Worm (Caenorhabditis elegans) whole organism, L4 larva: Measurements from ENCODE around the gene cdh-9.

Experiments
- D1046.2 ChIP-seq: fragments of 200-800 bp; sonication (Bioruptor generic); IDR thresholded peaks from 2 replicates; pipeline ENCODE4 v1.3.6; 2022; ENCODE audit warnings: missing genetic modification characterization, missing compliant biosample characterization
- F10B5.3 ChIP-seq: sonication (generic microtip); optimal IDR thresholded peaks from 2 replicates; lab custom pipeline; 2016; ENCODE audit warnings: mild to moderate bottlenecking, missing genetic modification characterization, missing compliant biosample characterization
- F26F4.8 ChIP-seq: fragments of 200-800 bp; sonication (Bioruptor generic); conservative IDR thresholded peaks from 2 replicates; pipeline ENCODE4 v1.3.6; 2022; ENCODE audit warnings: missing genetic modification characterization, missing compliant biosample characterization
- Y105C5A.15 ChIP-seq: fragments of 200-800 bp; sonication (Bioruptor generic); IDR thresholded peaks from 2 replicates; pipeline ENCODE4 v1.3.6; 2022; ENCODE audit warnings: missing genetic modification characterization, missing compliant biosample characterization
- Y48G9A.11 ChIP-seq: fragments of 200-800 bp; sonication (Bioruptor generic); IDR thresholded peaks from 2 replicates; pipeline ENCODE4 v1.3.6; 2022; ENCODE audit warnings: missing genetic modification reagents, missing genetic modification characterization, missing compliant biosample characterization
- ZK546.5 ChIP-seq, 2 experiments: sonication (generic microtip); optimal IDR thresholded peaks; 2 replicates each; lab custom pipeline; 2017; ENCODE audit warnings: missing biosample characterization in 2 of 2, missing genetic modification characterization in 2 of 2
- aha-1 ChIP-seq: fragments of 150-350 bp; peaks from one replicate; lab custom pipeline; 2014; ENCODE audit warnings: missing biosample characterization, missing genetic modification characterization
- aly-2 ChIP-seq: sonication (generic microtip); optimal IDR thresholded peaks from 2 replicates; lab custom pipeline; 2018; ENCODE audit warnings: missing biosample characterization, missing genetic modification characterization
- arid-1 ChIP-seq: fragments of 200-800 bp; sonication (Bioruptor generic); conservative IDR thresholded peaks from 2 replicates; pipeline ENCODE4 v1.3.6; 2022; ENCODE audit warnings: missing genetic modification reagents, missing genetic modification characterization, missing compliant biosample characterization
- attf-4 ChIP-seq: sonication (generic microtip); optimal IDR thresholded peaks from 3 replicates; lab custom pipeline; 2017; ENCODE audit warnings: missing biosample characterization, missing genetic modification characterization
- ceh-32 ChIP-seq: sonication (generic microtip); optimal IDR thresholded peaks from 2 replicates; lab custom pipeline; 2016; ENCODE audit warnings: mild to moderate bottlenecking, missing genetic modification characterization, missing compliant biosample characterization; ENCODE audit not compliant: poor library complexity
- ceh-82 ChIP-seq: sonication (generic microtip); optimal IDR thresholded peaks from 2 replicates; lab custom pipeline; 2017; ENCODE audit warnings: missing biosample characterization, missing genetic modification characterization
- cey-2 ChIP-seq: sonication (generic microtip); optimal IDR thresholded peaks from 3 replicates; lab custom pipeline; 2017; ENCODE audit warnings: missing genetic modification characterization, mild to moderate bottlenecking, missing compliant biosample characterization, antibody characterized with exemption, borderline replicate concordance; ENCODE audit not compliant: insufficient read depth
- daf-12 ChIP-seq: fragments of 150-350 bp; optimal IDR thresholded peaks from 2 replicates; lab custom pipeline; 2014; ENCODE audit warnings: missing biosample characterization, missing genetic modification reagents, missing genetic modification characterization
- daf-8 ChIP-seq: fragments of 200-800 bp; sonication (Bioruptor generic); IDR thresholded peaks from 2 replicates; pipeline ENCODE4 v1.3.6; 2022; ENCODE audit warnings: missing genetic modification characterization, missing compliant biosample characterization
- dmd-6 ChIP-seq: fragments of 200-800 bp; sonication (Bioruptor generic); IDR thresholded peaks from 2 replicates; pipeline ENCODE4 v1.3.6; 2022; ENCODE audit warnings: missing genetic modification reagents, missing genetic modification characterization, missing compliant biosample characterization
- dmd-8 ChIP-seq: fragments of 200-800 bp; sonication (Bioruptor generic); IDR thresholded peaks from 2 replicates; pipeline ENCODE4 v1.3.6; 2022; ENCODE audit warnings: missing genetic modification characterization, missing compliant biosample characterization
- dmd-9 ChIP-seq: fragments of 200-800 bp; sonication (Bioruptor generic); IDR thresholded peaks from 2 replicates; pipeline ENCODE4 v1.3.6; 2022; ENCODE audit warnings: missing genetic modification reagents, missing genetic modification characterization, missing compliant biosample characterization
- egl-27 ChIP-seq: sonication (generic microtip); optimal IDR thresholded peaks from 3 replicates; lab custom pipeline; 2017; ENCODE audit warnings: missing biosample characterization, missing genetic modification reagents, missing genetic modification characterization
- egl-43 ChIP-seq: fragments of 200-800 bp; sonication (Bioruptor generic); IDR thresholded peaks from 2 replicates; pipeline ENCODE4 v1.3.6; 2022; ENCODE audit warnings: missing genetic modification reagents, missing genetic modification characterization, missing compliant biosample characterization
- gei-8 ChIP-seq: fragments of 200-800 bp; sonication (Bioruptor generic); optimal IDR thresholded peaks from 2 replicates; lab custom pipeline; 2018; ENCODE audit warnings: mild to moderate bottlenecking, missing genetic modification characterization, missing compliant biosample characterization
- hlh-11 ChIP-seq: fragments of 200-800 bp; sonication (Bioruptor generic); optimal IDR thresholded peaks from 2 replicates; lab custom pipeline; 2018; ENCODE audit warnings: mild to moderate bottlenecking, missing genetic modification characterization, missing compliant biosample characterization
- lin-1 ChIP-seq: fragments of 200-800 bp; sonication (Bioruptor generic); IDR thresholded peaks from 2 replicates; pipeline ENCODE4 v1.3.6; 2022; ENCODE audit warnings: missing genetic modification reagents, missing genetic modification characterization, missing compliant biosample characterization
- lin-15B ChIP-seq: fragments of 150-350 bp; sonication (generic microtip); optimal IDR thresholded peaks from 3 replicates; lab custom pipeline; 2014; ENCODE audit warnings: missing biosample characterization, missing genetic modification characterization
- lin-29 ChIP-seq: fragments of 200-800 bp; sonication (Bioruptor generic); IDR thresholded peaks from 2 replicates; pipeline ENCODE4 v1.3.6; 2022; ENCODE audit warnings: missing genetic modification reagents, missing genetic modification characterization, missing compliant biosample characterization
- madf-5 ChIP-seq, 2 experiments: fragments of 200-800 bp; sonication (Bioruptor generic); IDR thresholded peaks; 2 replicates each; pipeline ENCODE4 v1.3.6; 2022; ENCODE audit warnings: missing compliant biosample characterization in 2 of 2, missing genetic modification characterization in 2 of 2
- madf-9 ChIP-seq: fragments of 200-800 bp; sonication (Bioruptor generic); conservative IDR thresholded peaks from 2 replicates; pipeline ENCODE4 v1.3.6; 2022; ENCODE audit warnings: missing genetic modification reagents, missing genetic modification characterization, missing compliant biosample characterization
- mdl-1 ChIP-seq, 2 experiments: fragments of 150-350 bp in 1 of 2; sonication (generic microtip) in 1 of 2; optimal IDR thresholded peaks; 2 replicates each; lab custom pipeline; 2014 to 2017; ENCODE audit warnings: missing biosample characterization in 2 of 2, missing genetic modification characterization in 2 of 2
- mdt-29 ChIP-seq: fragments of 200-800 bp; sonication (Bioruptor generic); IDR thresholded peaks from 2 replicates; pipeline ENCODE4 v1.3.6; 2022; ENCODE audit warnings: missing genetic modification reagents, missing genetic modification characterization, missing compliant biosample characterization
- mxl-2 ChIP-seq: fragments of 200-800 bp; sonication (Bioruptor generic); conservative IDR thresholded peaks from 2 replicates; pipeline ENCODE4 v1.3.6; 2022; ENCODE audit warnings: missing genetic modification reagents, missing genetic modification characterization, missing compliant biosample characterization
- nhr-10 ChIP-seq: fragments of 150-350 bp; optimal IDR thresholded peaks from 2 replicates; lab custom pipeline; 2014; ENCODE audit warnings: missing biosample characterization, missing genetic modification characterization
- nhr-237 ChIP-seq: sonication (generic microtip); optimal IDR thresholded peaks from 2 replicates; lab custom pipeline; 2017; ENCODE audit warnings: missing biosample characterization, missing genetic modification characterization
- nhr-25 ChIP-seq: sonication (generic microtip); optimal IDR thresholded peaks from 2 replicates; lab custom pipeline; 2017; ENCODE audit warnings: missing genetic modification characterization, mild to moderate bottlenecking, missing compliant biosample characterization, antibody characterized with exemption, moderate library complexity, borderline replicate concordance; ENCODE audit not compliant: insufficient read depth
- nhr-28 ChIP-seq: fragments of 150-350 bp; optimal IDR thresholded peaks from 2 replicates; lab custom pipeline; 2014; ENCODE audit warnings: missing biosample characterization, missing genetic modification characterization
- nhr-41 ChIP-seq: fragments of 200-800 bp; sonication (Bioruptor generic); IDR thresholded peaks from 2 replicates; pipeline ENCODE4 v1.3.6; 2022; ENCODE audit warnings: missing genetic modification reagents, missing genetic modification characterization, missing compliant biosample characterization
- nhr-42 ChIP-seq: fragments of 200-800 bp; sonication (Bioruptor generic); IDR thresholded peaks from 2 replicates; pipeline ENCODE4 v1.3.6; 2022; ENCODE audit warnings: missing genetic modification characterization, missing compliant biosample characterization
- nhr-48 ChIP-seq: sonication (generic microtip); optimal IDR thresholded peaks from 2 replicates; lab custom pipeline; 2016; ENCODE audit warnings: mild to moderate bottlenecking, missing genetic modification characterization, missing compliant biosample characterization
- pha-4 ChIP-seq, 2 experiments: fragments of 150-350 bp in 1 of 2; fragments of 200-800 bp in 1 of 2; sonication (Bioruptor generic) in 1 of 2; IDR thresholded peaks in 1 of 2; optimal IDR thresholded peaks in 1 of 2; 2 replicates each; pipeline versions ENCODE4 v1.3.6 to Lab custom; 2014 to 2022; ENCODE audit warnings: missing genetic modification characterization in 2 of 2, missing genetic modification reagents in 2 of 2, missing biosample characterization in 1 of 2, missing compliant biosample characterization in 1 of 2
- php-3 ChIP-seq: fragments of 200-800 bp; sonication (Bioruptor generic); IDR thresholded peaks from 2 replicates; pipeline ENCODE4 v1.3.6; 2022; ENCODE audit warnings: missing genetic modification reagents, missing genetic modification characterization, missing compliant biosample characterization
- saeg-2 ChIP-seq: fragments of 200-800 bp; sonication (Bioruptor generic); IDR thresholded peaks from 2 replicates; pipeline ENCODE4 v1.3.6; 2022; ENCODE audit warnings: missing genetic modification reagents, missing genetic modification characterization, missing compliant biosample characterization
- sdz-12 ChIP-seq: fragments of 200-800 bp; sonication (Bioruptor generic); optimal IDR thresholded peaks from 2 replicates; lab custom pipeline; 2018; ENCODE audit warnings: mild to moderate bottlenecking, missing genetic modification characterization, missing compliant biosample characterization
- spr-1 ChIP-seq: sonication (generic microtip); optimal IDR thresholded peaks from 2 replicates; lab custom pipeline; 2016; ENCODE audit warnings: mild to moderate bottlenecking, missing genetic modification characterization, missing compliant biosample characterization
- spr-3 ChIP-seq: fragments of 200-800 bp; sonication (Bioruptor generic); optimal IDR thresholded peaks from 2 replicates; lab custom pipeline; 2018; ENCODE audit warnings: mild to moderate bottlenecking, missing genetic modification characterization, missing compliant biosample characterization
- unc-130 ChIP-seq: sonication (generic microtip); optimal IDR thresholded peaks from 2 replicates; lab custom pipeline; 2016; ENCODE audit warnings: missing genetic modification reagents, missing genetic modification characterization, missing compliant biosample characterization
- vab-7 ChIP-seq: fragments of 200-800 bp; sonication (Bioruptor generic); IDR thresholded peaks from 2 replicates; pipeline ENCODE4 v1.3.6; 2022; ENCODE audit warnings: missing genetic modification reagents, missing genetic modification characterization, missing compliant biosample characterization
- zfp-2 ChIP-seq: sonication (generic microtip); optimal IDR thresholded peaks from 2 replicates; lab custom pipeline; 2016; ENCODE audit warnings: mild to moderate bottlenecking, missing genetic modification characterization, missing compliant biosample characterization
- zfp-3 ChIP-seq: fragments of 200-800 bp; sonication (Bioruptor generic); conservative IDR thresholded peaks from 2 replicates; pipeline ENCODE4 v1.3.6; 2022; ENCODE audit warnings: missing genetic modification reagents, missing genetic modification characterization, missing compliant biosample characterization
- zip-11 ChIP-seq: fragments of 200-800 bp; sonication (Bioruptor generic); IDR thresholded peaks from 2 replicates; pipeline ENCODE4 v1.3.6; 2022; ENCODE audit warnings: missing genetic modification characterization, missing compliant biosample characterization

Gene cdh-9

DNA sequence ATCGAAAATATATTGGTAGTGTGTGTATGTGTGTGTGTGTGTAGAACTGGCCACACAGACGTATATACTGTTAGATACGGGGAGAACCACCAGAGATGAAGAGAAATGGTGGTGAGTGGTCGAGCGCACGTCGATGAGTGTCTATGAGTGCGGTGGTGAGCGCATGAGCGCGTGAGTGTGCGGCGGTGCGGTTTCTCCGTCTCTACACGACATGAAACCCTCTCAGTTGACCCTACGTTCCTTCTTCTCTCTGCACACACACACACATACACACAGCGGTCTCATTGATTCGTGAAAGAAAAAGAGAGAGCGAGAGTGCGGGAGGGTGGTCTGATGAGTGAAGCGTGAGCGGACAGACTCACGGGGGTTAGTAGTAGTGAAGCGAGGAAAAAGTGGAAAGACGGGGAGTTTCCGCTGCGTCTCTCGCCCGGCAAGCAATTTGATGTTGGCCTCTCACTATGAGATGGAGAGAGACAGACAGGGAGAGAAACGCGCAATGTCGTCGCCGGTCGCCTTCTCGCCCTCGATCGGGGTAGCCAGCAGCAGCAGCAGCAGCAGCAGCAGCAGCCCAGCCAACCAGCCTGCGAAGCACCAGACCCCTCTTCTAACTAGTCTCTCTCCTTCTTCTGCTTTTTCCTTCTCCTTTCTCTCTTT lies 17.4 kb downstream of the cdh-9 start (continued):
- TF ChIP-seq php-3 (GFP tag; lab: Robert Waterston, UW) (peak; percentile 80), lin-1 (GFP tag; lab: Robert Waterston, UW) (peak; percentile 87), nhr-237 (peak; percentile 71), zip-11 (0 out of 2 replicates have a peak, but pooled peaks have one; percentile 58), madf-9 (peak; percentile 92), arid-1 (GFP tag; lab: Robert Waterston, UW) (peak; percentile 81), daf-12 (tag; lab: Kevin White, UChicago) (no peak), nhr-48 (tag; lab: Kevin White, UChicago) (peak; percentile 96), nhr-41 (GFP tag; lab: Robert Waterston, UW) (peak; percentile 66; the same call in 1 of the 2 replicates), ceh-82 (no peak), F10B5.3 (tag; lab: Kevin White, UChicago) (peak; percentile 83), mdt-29 (GFP tag; lab: Robert Waterston, UW) (peak; percentile 36; the same call in 1 of the 2 replicates), D1046.2 (GFP tag; lab: Robert Waterston, UW) (no peak), nhr-42 (GFP tag; lab: Robert Waterston, UW) (peak; percentile 79), mxl-2 (GFP tag; lab: Robert Waterston, UW) (0 out of 2 replicates have a peak, but pooled peaks have one; percentile 14), madf-5 (GFP tag; IDR thresholded peaks at IDR 0.05; lab: Robert Waterston, UW) (0 out of 4 replicates have a peak, but pooled peaks of 1 of the 2 experiments have one; percentile 29), daf-8 (GFP tag; lab: Robert Waterston, UW) (no peak), gei-8 (peak; percentile 93), nhr-28 (peak; percentile 92), spr-3 (GFP tag; lab: Kevin White, UChicago) (peak; percentile 67), egl-43 (GFP tag; lab: Robert Waterston, UW) (peak; percentile 72; the same call in 1 of the 2 replicates), zfp-3 (peak; percentile 54), attf-4 (tag; lab: Kevin White, UChicago) (no peak), F26F4.8 (no peak), Y48G9A.11 (GFP tag; lab: Robert Waterston, UW) (no peak), hlh-11 (tag; lab: Kevin White, UChicago) (peak; percentile 99), nhr-10 (tag; lab: Kevin White, UChicago) (peak; percentile 95), cey-2 (tag; lab: Kevin White, UChicago) (peak; percentile 39), dmd-9 (GFP tag; lab: Robert Waterston, UW) (peak; percentile 74), ZK546.5 (tag; optimal IDR thresholded peaks at IDR 0.05; lab: Kevin White, UChicago) (peak in 1 of 2 experiments; percentile 34), aha-1 (tag; lab: Kevin White, UChicago) (peak; percentile 100), pha-4 (GFP tag; IDR thresholded peaks at IDR 0.05; lab: Robert Waterston, UW) (peak; percentile 76), pha-4 (tag; optimal IDR thresholded peaks at IDR 0.05; lab: Kevin White, UChicago) (peak; percentile 28), saeg-2 (peak; percentile 92), dmd-8 (GFP tag; lab: Robert Waterston, UW) (0 out of 2 replicates have a peak, but pooled peaks have one; percentile 38), spr-1 (tag; lab: Kevin White, UChicago) (peak; percentile 94), ceh-32 (tag; lab: Kevin White, UChicago) (peak; percentile 67), egl-27 (peak; percentile 82), zfp-2 (peak; percentile 58), lin-15B (tag; lab: Kevin White, UChicago) (no peak), lin-29 (GFP tag; lab: Robert Waterston, UW) (peak; percentile 78; the same call in 1 of the 2 replicates), aly-2 (tag; lab: Kevin White, UChicago) (no peak), dmd-6 (GFP tag; lab: Robert Waterston, UW) (peak; percentile 97), Y105C5A.15 (GFP tag; lab: Robert Waterston, UW) (no peak), nhr-25 (tag; lab: Kevin White, UChicago) (peak; percentile 96), unc-130 (GFP tag; lab: Kevin White, UChicago) (no peak), vab-7 (GFP tag; lab: Robert Waterston, UW) (peak; percentile 78), sdz-12 (GFP tag; lab: Kevin White, UChicago) (peak; percentile 75), mdl-1 (tag; optimal IDR thresholded peaks at IDR 0.05; lab: Kevin White, UChicago) (peak; percentile 92 to 97)
